Worm (Caenorhabditis elegans): ENCODE results near the gene srx-136.

DNA sequence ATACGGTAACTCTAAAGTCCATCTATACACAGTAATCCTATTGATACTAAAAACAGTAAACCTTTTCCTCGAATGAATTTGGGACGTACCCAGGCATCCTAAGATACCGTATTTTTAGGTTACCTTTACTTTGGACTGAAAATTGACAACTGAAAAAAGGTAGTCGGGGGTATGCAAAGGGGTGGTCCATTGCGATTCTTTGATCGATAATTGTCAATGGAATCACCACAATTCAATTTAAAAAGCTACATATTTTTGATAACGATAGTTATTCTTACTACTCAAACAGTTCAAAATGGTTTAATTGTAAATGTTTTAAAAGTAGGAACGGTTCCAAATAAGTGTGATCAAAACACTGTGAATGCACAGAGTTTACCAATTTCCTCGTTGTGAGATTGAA is 23.3 kb upstream of the srx-136 start, which contains the start of gene srx-129:
- TF ChIP-seq nhr-28 (tag; optimal IDR thresholded peaks at IDR 0.05) (no peak), nhr-12 (tag; optimal IDR thresholded peaks at IDR 0.05) (no peak), elt-3 (tag; optimal IDR thresholded peaks at IDR 0.05) (no peak), bed-3 (GFP tag; optimal IDR thresholded peaks at IDR 0.05) (no peak), nhr-2 (tag; optimal IDR thresholded peaks at IDR 0.05) (no peak), pha-4 (tag; optimal IDR thresholded peaks at IDR 0.05) (no peak), lsy-2 (tag; optimal IDR thresholded peaks at IDR 0.05) (no peak)

Measured in whole organism, mixed stage, embryonic.